Worm (Caenorhabditis elegans) whole organism, midembryonic: Measurements from ENCODE around the gene tsp-12.

Experiments used
- T22C8.4 ChIP-seq: fragments of 200-800 bp; sonication (Bioruptor generic); IDR thresholded peaks from 2 replicates; pipeline ENCODE4 v1.3.6; 2022; ENCODE audit warnings: missing genetic modification characterization, missing compliant biosample characterization
- cog-1 ChIP-seq: sonication (generic microtip); optimal IDR thresholded peaks from 2 replicates; lab custom pipeline; 2016; ENCODE audit warnings: missing genetic modification characterization, missing compliant biosample characterization
- flt-1 ChIP-seq: fragments of 200-800 bp; sonication (Bioruptor generic); IDR thresholded peaks from 2 replicates; pipeline ENCODE4 v1.3.6; 2022; ENCODE audit warnings: missing genetic modification characterization, missing compliant biosample characterization
- klf-2 ChIP-seq: fragments of 200-800 bp; sonication (Bioruptor generic); conservative IDR thresholded peaks from 2 replicates; pipeline ENCODE4 v1.3.6; 2022; ENCODE audit warnings: missing genetic modification reagents, missing genetic modification characterization, missing compliant biosample characterization
- med-1 ChIP-seq: sonication (generic microtip); optimal IDR thresholded peaks from 2 replicates; lab custom pipeline; 2017; ENCODE audit warnings: missing genetic modification characterization, mild to moderate bottlenecking, missing compliant biosample characterization, antibody characterized with exemption, missing genetic modification reagents; ENCODE audit not compliant: insufficient read depth
- ref-1 ChIP-seq: fragments of 200-800 bp; sonication (Bioruptor generic); conservative IDR thresholded peaks from 2 replicates; pipeline ENCODE4 v1.3.6; 2022; ENCODE audit warnings: missing genetic modification reagents, missing genetic modification characterization, missing compliant biosample characterization
- tab-1 ChIP-seq: fragments of 200-800 bp; sonication (Bioruptor generic); IDR thresholded peaks from 2 replicates; pipeline ENCODE4 v1.3.6; 2022; ENCODE audit warnings: missing genetic modification characterization, missing compliant biosample characterization
- ztf-23 ChIP-seq: fragments of 200-800 bp; sonication (Bioruptor generic); IDR thresholded peaks from 2 replicates; pipeline ENCODE4 v1.3.6; 2022; ENCODE audit warnings: missing genetic modification reagents, missing genetic modification characterization, missing compliant biosample characterization
- ztf-29 ChIP-seq: fragments of 200-800 bp; sonication (Bioruptor generic); IDR thresholded peaks from 2 replicates; pipeline ENCODE4 v1.3.6; 2022; ENCODE audit warnings: missing genetic modification reagents, missing genetic modification characterization, missing compliant biosample characterization

Gene tsp-12

DNA sequence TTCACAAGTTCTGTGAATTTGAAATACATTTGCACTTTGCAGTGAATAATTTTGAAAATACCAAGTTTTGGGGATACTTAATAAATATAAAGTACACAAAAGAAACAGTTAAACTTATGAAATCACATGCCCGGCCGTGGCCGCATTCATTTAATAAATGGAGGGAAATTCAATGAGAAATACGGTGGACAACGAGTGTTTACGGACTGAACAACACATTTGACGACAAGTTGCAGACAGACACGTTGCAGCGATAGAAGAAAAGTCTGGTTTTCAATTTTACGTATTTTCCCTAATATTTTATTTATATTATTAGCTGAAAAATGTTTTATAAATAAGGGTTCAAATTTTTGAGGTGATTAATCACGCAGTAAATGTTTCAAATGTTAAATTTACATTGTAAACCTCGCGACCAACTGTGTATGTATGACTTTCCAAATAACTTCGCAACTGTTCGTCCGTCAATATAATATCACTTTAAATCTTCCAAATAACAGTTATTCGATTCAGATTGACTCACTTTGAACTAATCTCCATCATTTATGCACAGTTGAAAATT is 1.1 kb upstream of the tsp-12 start, which contains the start of gene copg-1:
copg-1 (plus strand) TSS at position 509 of the 559 bp plus-strand sequence.
- no peak for TF ChIP-seq ref-1 (GFP tag; lab: Robert Waterston, UW)
- no peak for TF ChIP-seq tab-1 (GFP tag; lab: Robert Waterston, UW)
- TF ChIP-seq med-1 (GFP tag; lab: Kevin White, UChicago): no peak
- no peak for TF ChIP-seq T22C8.4 (GFP tag; lab: Robert Waterston, UW)
- TF ChIP-seq ztf-23 (GFP tag; lab: Robert Waterston, UW): no peak
- TF ChIP-seq klf-2 (GFP tag; lab: Robert Waterston, UW): no peak
- no peak for TF ChIP-seq ztf-29
- no peak for TF ChIP-seq flt-1
- TF ChIP-seq cog-1: no peak

DNA sequence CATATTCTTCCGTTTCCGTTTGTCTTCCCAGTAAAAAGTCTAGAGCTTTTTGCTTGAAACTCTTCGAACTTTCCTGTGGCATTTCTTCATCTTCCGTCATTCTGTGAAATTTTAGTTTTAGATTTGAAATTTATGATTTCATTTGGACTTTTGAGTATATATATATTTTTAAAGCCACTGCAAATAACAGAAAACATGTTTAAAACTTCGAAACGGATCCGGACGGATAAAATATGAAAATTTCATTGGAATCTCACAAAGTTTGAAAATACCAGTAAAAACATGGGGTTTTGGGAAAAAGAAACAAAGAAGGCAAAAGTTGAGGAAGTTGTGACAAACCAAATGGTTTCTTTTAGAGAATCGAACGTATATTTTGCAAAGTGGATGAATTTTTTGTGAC is 1.5 kb downstream of the tsp-12 start, which contains the start of gene pigs-1:
pigs-1 (minus strand) TSS at position 101 of the 400 bp plus-strand sequence.
- TF ChIP-seq cog-1 (no peak), klf-2 (GFP tag; lab: Robert Waterston, UW) (no peak)

DNA sequence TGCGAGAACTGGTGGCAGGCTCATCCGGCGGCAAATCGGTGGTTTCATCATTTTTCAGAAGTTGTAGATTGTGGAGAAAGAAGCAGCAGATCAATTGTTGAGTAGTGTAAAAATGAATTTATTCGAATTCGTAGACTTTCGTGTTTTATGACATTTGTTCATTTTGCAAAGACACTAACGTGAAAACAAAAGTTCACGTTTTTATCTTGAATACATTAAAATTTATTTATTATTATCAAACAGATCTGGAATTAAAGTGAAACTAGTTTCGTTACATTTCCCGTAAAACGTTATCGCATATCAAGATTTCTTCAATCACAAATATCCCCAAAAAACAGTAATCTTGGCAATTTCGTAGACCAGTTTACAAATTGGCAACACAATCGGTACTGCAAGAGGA is 3.5 kb downstream of the tsp-12 start, which contains the start of gene T14G10.8:
T14G10.8 (minus strand) TSS at position 101 of the 400 bp plus-strand sequence.
- TF ChIP-seq ref-1 (GFP tag; lab: Robert Waterston, UW) (no peak), ztf-23 (GFP tag; lab: Robert Waterston, UW) (no peak), T22C8.4 (GFP tag; lab: Robert Waterston, UW) (no peak), cog-1 (no peak), med-1 (GFP tag; lab: Kevin White, UChicago) (no peak), ztf-29 (no peak), klf-2 (GFP tag; lab: Robert Waterston, UW) (no peak), flt-1 (no peak), tab-1 (GFP tag; lab: Robert Waterston, UW) (no peak)

DNA sequence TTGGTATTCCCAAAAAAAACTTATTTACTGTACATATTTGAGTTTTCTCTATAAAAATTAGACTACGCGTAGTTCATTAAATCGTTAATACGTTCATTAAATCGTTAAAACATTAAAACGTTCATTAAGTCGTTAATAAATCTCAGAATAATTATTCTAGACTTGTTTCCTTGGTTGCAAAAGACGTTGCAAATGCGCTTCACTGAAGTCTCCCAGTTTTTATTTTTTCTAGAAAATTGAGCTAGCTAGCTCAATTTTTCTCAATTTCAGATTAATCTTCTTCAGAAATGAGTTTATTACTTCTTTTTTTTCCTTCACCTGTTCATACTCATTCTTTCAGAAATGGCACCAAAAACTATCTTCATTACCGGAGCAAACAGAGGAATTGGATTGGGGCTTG is 5.5 kb downstream of the tsp-12 start:
- TF ChIP-seq tab-1 (GFP tag; lab: Robert Waterston, UW): no peak

DNA sequence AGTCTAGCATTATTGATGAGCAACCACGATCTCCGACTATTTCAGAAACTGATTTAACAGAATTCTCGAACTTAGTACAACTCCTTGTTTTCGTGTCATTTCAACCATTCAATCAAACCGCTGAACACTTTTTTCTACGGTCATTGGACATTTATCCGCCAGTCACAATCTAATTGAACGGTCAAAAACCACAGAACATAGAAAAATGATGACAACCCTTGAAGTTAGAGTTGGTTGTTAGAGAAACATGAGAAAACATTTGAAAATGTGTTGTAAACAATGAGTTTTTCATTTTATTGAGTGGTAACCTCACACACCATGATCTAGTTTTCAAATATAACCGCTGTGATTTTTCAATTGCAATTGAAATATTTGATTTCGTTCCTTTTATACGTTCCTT is 5.9 kb downstream of the tsp-12 start:
- no peak for TF ChIP-seq tab-1 (GFP tag; lab: Robert Waterston, UW)

DNA sequence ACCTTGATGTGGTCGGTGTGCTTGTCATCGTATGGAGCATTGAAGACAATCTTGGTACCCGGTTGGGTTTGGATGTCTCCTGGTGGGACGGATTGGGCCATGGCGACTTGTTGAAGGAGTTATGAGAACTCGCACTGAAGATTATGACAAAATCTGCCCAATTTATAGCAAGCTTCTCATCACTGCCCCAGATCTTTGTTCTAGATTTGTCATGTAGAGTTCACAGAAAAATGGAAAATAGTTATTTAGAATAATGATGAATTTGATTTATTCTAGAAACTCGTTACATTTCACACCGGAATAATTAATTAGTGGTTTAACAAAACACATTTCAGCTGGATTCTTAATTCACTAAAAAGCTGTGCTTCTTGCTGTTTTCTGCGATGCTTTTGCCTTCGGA is 6.8 kb downstream of the tsp-12 start, which contains the start of gene msp-38:
msp-38 (minus strand) TSS at position 101 of the 400 bp plus-strand sequence.
- no peak for TF ChIP-seq ztf-23 (GFP tag; lab: Robert Waterston, UW)
- TF ChIP-seq T22C8.4 (GFP tag; lab: Robert Waterston, UW): no peak
- no peak for TF ChIP-seq tab-1 (GFP tag; lab: Robert Waterston, UW)
- no peak for TF ChIP-seq flt-1
- TF ChIP-seq klf-2 (GFP tag; lab: Robert Waterston, UW): no peak
- no peak for TF ChIP-seq ztf-29
- no peak for TF ChIP-seq ref-1 (GFP tag; lab: Robert Waterston, UW)
- no peak for TF ChIP-seq med-1 (GFP tag; lab: Kevin White, UChicago)
- no peak for TF ChIP-seq cog-1

DNA sequence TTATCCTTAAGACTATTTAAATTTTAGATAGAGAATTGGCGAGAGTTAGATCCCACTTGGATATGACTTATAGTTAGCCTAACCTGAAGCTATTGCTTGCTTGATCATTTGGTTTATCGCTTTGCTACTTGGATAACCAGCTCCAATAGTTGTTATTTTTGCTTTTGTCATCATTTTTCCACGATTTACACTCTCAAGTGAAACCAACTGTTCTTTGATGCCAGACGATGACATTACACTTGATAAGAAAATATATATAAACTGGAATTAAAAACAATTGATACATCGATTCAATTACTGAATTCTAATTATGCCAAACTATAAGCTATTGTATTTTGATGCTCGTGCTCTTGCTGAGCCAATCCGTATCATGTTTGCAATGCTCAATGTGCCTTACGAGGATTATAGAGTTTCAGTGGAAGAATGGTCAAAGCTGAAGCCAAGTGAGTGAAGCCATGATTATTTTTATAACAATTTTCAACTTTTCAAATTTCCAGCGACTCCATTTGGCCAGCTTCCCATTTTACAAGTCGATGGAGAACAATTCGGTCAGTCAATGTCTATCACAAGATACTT is 8.4 kb downstream of the tsp-12 start, which contains the start of the genes gst-2, gst-4 and dhs-12:
gst-2 (minus strand) TSS at position 132 of the 576 bp plus-strand sequence.
gst-4 (plus strand) TSS at position 296 of the 576 bp plus-strand sequence.
dhs-12 (plus strand) TSS at position 526 of the 576 bp plus-strand sequence.
- TF ChIP-seq ztf-29 (no peak), klf-2 (GFP tag; lab: Robert Waterston, UW) (no peak), cog-1 (no peak), flt-1 (no peak), med-1 (GFP tag; lab: Kevin White, UChicago) (no peak), tab-1 (GFP tag; lab: Robert Waterston, UW) (no peak), T22C8.4 (GFP tag; lab: Robert Waterston, UW) (no peak), ztf-23 (GFP tag; lab: Robert Waterston, UW) (no peak), ref-1 (GFP tag; lab: Robert Waterston, UW) (no peak)

DNA sequence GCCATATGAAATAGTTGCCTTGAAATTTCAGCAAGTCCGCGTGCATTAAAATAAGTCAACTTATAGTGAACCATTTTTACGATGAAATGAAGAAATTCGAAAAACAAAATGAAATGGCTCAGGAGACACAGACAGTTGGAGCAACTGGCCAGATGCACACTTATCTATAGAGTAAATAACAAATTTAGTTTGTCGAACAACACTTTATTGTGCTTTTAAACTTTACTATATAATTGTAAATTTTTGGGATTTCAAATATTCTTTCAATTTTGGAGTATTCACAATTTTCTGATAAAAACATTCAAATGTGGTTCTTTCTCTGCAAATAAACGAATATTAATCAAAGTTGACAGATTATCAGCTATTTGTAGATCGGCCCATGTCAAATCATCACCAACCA is 10.3 kb downstream of the tsp-12 start, which contains the start of gene gst-3:
gst-3 (minus strand) TSS at position 101 of the 400 bp plus-strand sequence.
- TF ChIP-seq flt-1 (no peak), ztf-23 (GFP tag; lab: Robert Waterston, UW) (no peak), ztf-29 (no peak), klf-2 (GFP tag; lab: Robert Waterston, UW) (no peak)

DNA sequence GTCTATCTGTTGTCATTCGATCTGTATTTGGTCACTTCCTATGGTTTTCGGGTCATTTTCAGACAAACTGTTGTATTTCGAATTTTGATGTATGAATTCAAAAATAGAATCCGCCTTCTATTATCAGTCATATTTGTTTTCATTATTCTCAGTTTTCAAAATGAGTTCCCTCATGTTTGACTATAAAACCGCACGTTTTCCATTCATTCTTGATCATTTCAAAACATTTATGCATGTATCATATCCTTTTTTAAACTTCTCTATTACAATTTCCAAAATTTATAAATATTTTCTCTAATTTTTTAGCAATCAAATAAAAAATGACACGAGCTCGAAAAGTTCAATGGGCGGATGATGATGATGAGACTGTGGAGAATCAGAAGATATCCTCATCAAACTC is 12.6 kb downstream of the tsp-12 start, which contains the start of gene K08F4.12:
K08F4.12 (plus strand) TSS at position 301 of the 400 bp plus-strand sequence.
- TF ChIP-seq ztf-29 (no peak), flt-1 (no peak), cog-1 (no peak), med-1 (GFP tag; lab: Kevin White, UChicago) (no peak), ztf-23 (GFP tag; lab: Robert Waterston, UW) (no peak), klf-2 (GFP tag; lab: Robert Waterston, UW) (no peak), ref-1 (GFP tag; lab: Robert Waterston, UW) (no peak), T22C8.4 (GFP tag; lab: Robert Waterston, UW) (no peak), tab-1 (GFP tag; lab: Robert Waterston, UW) (no peak)

DNA sequence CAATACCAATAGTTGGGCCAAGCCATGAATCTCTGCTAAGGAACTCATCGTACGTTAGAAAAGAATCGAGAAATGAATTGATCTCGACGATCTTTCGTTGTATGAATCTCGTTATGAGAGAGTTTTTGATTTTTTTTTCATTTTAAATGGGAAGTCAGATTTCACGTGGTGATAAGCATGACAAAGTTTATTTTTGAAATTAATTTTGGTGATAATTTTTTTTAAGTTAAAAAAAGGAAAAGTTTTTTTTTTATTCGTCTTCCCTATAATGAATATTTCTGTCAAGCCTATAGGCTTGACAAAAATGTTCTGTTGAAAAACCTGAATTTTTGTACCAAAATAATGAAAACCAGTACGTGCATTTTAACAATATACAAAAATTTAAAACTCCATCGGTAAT is 14.6 kb downstream of the tsp-12 start, which contains the start of gene K08F4.5:
K08F4.5 (minus strand) TSS at position 101 of the 400 bp plus-strand sequence.
- TF ChIP-seq T22C8.4 (GFP tag; lab: Robert Waterston, UW) (no peak), klf-2 (GFP tag; lab: Robert Waterston, UW) (no peak)
